Worm (Caenorhabditis elegans) whole organism, mixed stage, embryonic: ENCODE measurements around the gene tbck-1.

ENCODE experiments used
- M03D4.4 ChIP-seq: sonication (generic microtip); optimal IDR thresholded peaks from 2 replicates; lab custom pipeline; 2017; ENCODE audit warnings: mild to moderate bottlenecking, missing genetic modification characterization, missing compliant biosample characterization
- bed-3 ChIP-seq: fragments of 200-800 bp; sonication (Bioruptor generic); optimal IDR thresholded peaks from 3 replicates; lab custom pipeline; 2018; ENCODE audit warnings: mild to moderate bottlenecking, missing genetic modification characterization, moderate library complexity, missing compliant biosample characterization
- blmp-1 ChIP-seq: fragments of 150-350 bp; optimal IDR thresholded peaks from 2 replicates; lab custom pipeline; 2014; ENCODE audit warnings: missing biosample characterization, missing genetic modification characterization
- ceh-39 ChIP-seq: fragments of 150-350 bp; optimal IDR thresholded peaks from 2 replicates; lab custom pipeline; 2014; ENCODE audit warnings: missing biosample characterization, missing genetic modification characterization
- ceh-83 ChIP-seq: fragments of 200-800 bp; sonication (Bioruptor generic); optimal IDR thresholded peaks from 2 replicates; lab custom pipeline; 2018; ENCODE audit warnings: mild to moderate bottlenecking, missing genetic modification characterization, missing compliant biosample characterization
- ces-1 ChIP-seq: fragments of 150-350 bp; optimal IDR thresholded peaks from 2 replicates; lab custom pipeline; 2014; ENCODE audit warnings: missing biosample characterization, missing genetic modification reagents, missing genetic modification characterization
- cnd-1 ChIP-seq: fragments of 200-800 bp; sonication (Bioruptor generic); optimal IDR thresholded peaks from 2 replicates; lab custom pipeline; 2018; ENCODE audit warnings: mild to moderate bottlenecking, missing genetic modification characterization, missing compliant biosample characterization
- drap-1 ChIP-seq: fragments of 200-800 bp; sonication (Bioruptor generic); optimal IDR thresholded peaks from 3 replicates; lab custom pipeline; 2018; ENCODE audit warnings: mild to moderate bottlenecking, missing genetic modification characterization, missing compliant biosample characterization
- ham-2 ChIP-seq: fragments of 200-800 bp; sonication (Bioruptor generic); optimal IDR thresholded peaks from 2 replicates; lab custom pipeline; 2018; ENCODE audit warnings: mild to moderate bottlenecking, missing genetic modification characterization, missing compliant biosample characterization
- hlh-1 ChIP-seq: fragments of 150-350 bp; optimal IDR thresholded peaks from 2 replicates; lab custom pipeline; 2014; ENCODE audit warnings: missing biosample characterization, missing genetic modification reagents, missing genetic modification characterization
- lin-13 ChIP-seq: fragments of 150-350 bp; optimal IDR thresholded peaks from 2 replicates; lab custom pipeline; 2014; ENCODE audit warnings: missing biosample characterization, missing genetic modification characterization
- lin-32 ChIP-seq: fragments of 200-800 bp; sonication (Bioruptor generic); optimal IDR thresholded peaks from 2 replicates; lab custom pipeline; 2018; ENCODE audit warnings: mild to moderate bottlenecking, missing genetic modification characterization, missing compliant biosample characterization
- lsy-2 ChIP-seq: fragments of 150-350 bp; optimal IDR thresholded peaks from 2 replicates; lab custom pipeline; 2014; ENCODE audit warnings: missing biosample characterization, missing genetic modification characterization
- mab-5 ChIP-seq: fragments of 150-350 bp; optimal IDR thresholded peaks from 2 replicates; lab custom pipeline; 2014; ENCODE audit warnings: missing biosample characterization, missing genetic modification characterization
- mls-2 ChIP-seq: sonication (generic microtip); optimal IDR thresholded peaks from 2 replicates; lab custom pipeline; 2016; ENCODE audit warnings: mild to moderate bottlenecking, missing genetic modification characterization, moderate library complexity, missing compliant biosample characterization
- nhr-12 ChIP-seq: fragments of 150-350 bp; optimal IDR thresholded peaks from 2 replicates; lab custom pipeline; 2014; ENCODE audit warnings: missing biosample characterization, missing genetic modification characterization
- nhr-2 ChIP-seq: fragments of 150-350 bp; optimal IDR thresholded peaks from 2 replicates; lab custom pipeline; 2014; ENCODE audit warnings: missing biosample characterization, missing genetic modification characterization
- nhr-237 ChIP-seq: fragments of 150-350 bp; optimal IDR thresholded peaks from 2 replicates; lab custom pipeline; 2014; ENCODE audit warnings: missing biosample characterization, missing genetic modification characterization
- nhr-28 ChIP-seq: fragments of 150-350 bp; optimal IDR thresholded peaks from 2 replicates; lab custom pipeline; 2014; ENCODE audit warnings: missing biosample characterization, missing genetic modification characterization
- nhr-76 ChIP-seq: sonication (generic microtip); optimal IDR thresholded peaks from 2 replicates; lab custom pipeline; 2017; ENCODE audit warnings: missing biosample characterization, missing genetic modification characterization
- pha-4 ChIP-seq: fragments of 150-350 bp; optimal IDR thresholded peaks from 2 replicates; lab custom pipeline; 2018; ENCODE audit warnings: missing biosample characterization, missing genetic modification reagents, missing genetic modification characterization
- sem-2 ChIP-seq: fragments of 200-800 bp; sonication (Bioruptor generic); optimal IDR thresholded peaks from 2 replicates; lab custom pipeline; 2018; ENCODE audit warnings: mild to moderate bottlenecking, missing genetic modification characterization, missing compliant biosample characterization
- snpc-4 ChIP-seq: fragments of 150-350 bp; optimal IDR thresholded peaks from 2 replicates; lab custom pipeline; 2014; ENCODE audit warnings: missing biosample characterization, missing genetic modification characterization
- sptf-1 ChIP-seq: sonication (generic microtip); optimal IDR thresholded peaks from 2 replicates; lab custom pipeline; 2017; ENCODE audit warnings: mild to moderate bottlenecking, missing genetic modification characterization, moderate library complexity, missing compliant biosample characterization
- tbx-8 ChIP-seq: fragments of 200-800 bp; sonication (Bioruptor generic); optimal IDR thresholded peaks from 2 replicates; lab custom pipeline; 2018; ENCODE audit warnings: mild to moderate bottlenecking, missing genetic modification characterization, moderate library complexity, missing compliant biosample characterization
- unc-120 ChIP-seq: sonication (generic microtip); optimal IDR thresholded peaks from 2 replicates; lab custom pipeline; 2017; ENCODE audit warnings: missing genetic modification characterization, missing compliant biosample characterization; ENCODE audit not compliant: poor library complexity, severe bottlenecking
- unc-39 ChIP-seq: fragments of 150-350 bp; optimal IDR thresholded peaks from 2 replicates; lab custom pipeline; 2014; ENCODE audit warnings: missing biosample characterization, missing genetic modification characterization
- unc-62 ChIP-seq: fragments of 150-350 bp; optimal IDR thresholded peaks from 2 replicates; lab custom pipeline; 2014; ENCODE audit warnings: missing biosample characterization, missing genetic modification reagents, missing genetic modification characterization
- zip-8 ChIP-seq: fragments of 150-350 bp; optimal IDR thresholded peaks from 2 replicates; lab custom pipeline; 2014; ENCODE audit warnings: missing biosample characterization, missing genetic modification characterization

Gene tbck-1

ce11 chrII:4800524-4800923 lies 27.8 kb upstream of the tbck-1 start:
- TF ChIP-seq nhr-12 (no peak), ceh-39 (tag; lab: Kevin White, UChicago) (no peak), nhr-2 (tag; lab: Kevin White, UChicago) (no peak), lin-32 (GFP tag; lab: Kevin White, UChicago) (no peak), ham-2 (GFP tag; lab: Kevin White, UChicago) (no peak), bed-3 (GFP tag; lab: Kevin White, UChicago) (no peak), tbx-8 (GFP tag; lab: Kevin White, UChicago) (no peak)

DNA sequence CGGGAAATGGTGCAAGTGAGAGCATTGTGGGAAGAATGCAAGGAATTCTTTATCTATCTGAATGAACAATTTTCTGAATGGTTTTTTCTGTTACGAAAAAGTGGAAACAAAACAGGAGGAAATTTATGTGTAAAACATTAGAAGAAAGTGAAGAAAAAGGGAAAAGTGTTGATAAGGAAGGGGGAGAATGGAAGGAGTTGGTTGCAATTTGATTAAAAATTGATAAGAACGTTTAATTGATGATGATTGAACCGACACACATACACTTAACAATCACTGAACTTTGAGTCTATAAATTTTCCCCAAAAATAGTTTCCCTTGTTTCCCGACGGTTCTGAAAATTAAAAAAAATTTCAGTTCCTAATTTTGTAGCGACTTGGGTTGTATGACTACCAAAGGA lies 25.4 kb upstream of the tbck-1 start:
- no peak for TF ChIP-seq sem-2
- no peak for TF ChIP-seq tbx-8 (GFP tag; lab: Kevin White, UChicago)
- TF ChIP-seq lin-32 (GFP tag; lab: Kevin White, UChicago) = no peak
- TF ChIP-seq M03D4.4 (tag; lab: Kevin White, UChicago) = no peak
- no peak for TF ChIP-seq mab-5 (tag; lab: Kevin White, UChicago)
- no peak for TF ChIP-seq mls-2
- TF ChIP-seq ces-1 (GFP tag; lab: Kevin White, UChicago) = no peak
- no peak for TF ChIP-seq sptf-1 (tag; lab: Kevin White, UChicago)
- TF ChIP-seq ceh-83 (GFP tag; lab: Kevin White, UChicago) = no peak
- TF ChIP-seq nhr-237 (tag; lab: Kevin White, UChicago) = no peak
- TF ChIP-seq snpc-4 (tag; lab: Kevin White, UChicago) = no peak
- no peak for TF ChIP-seq bed-3 (GFP tag; lab: Kevin White, UChicago)
- no peak for TF ChIP-seq drap-1 (GFP tag; lab: Kevin White, UChicago)
- no peak for TF ChIP-seq nhr-12
- TF ChIP-seq ceh-39 (tag; lab: Kevin White, UChicago) = no peak
- TF ChIP-seq cnd-1 (tag; lab: Kevin White, UChicago) = no peak
- no peak for TF ChIP-seq blmp-1 (tag; lab: Kevin White, UChicago)
- TF ChIP-seq nhr-28 = no peak

DNA sequence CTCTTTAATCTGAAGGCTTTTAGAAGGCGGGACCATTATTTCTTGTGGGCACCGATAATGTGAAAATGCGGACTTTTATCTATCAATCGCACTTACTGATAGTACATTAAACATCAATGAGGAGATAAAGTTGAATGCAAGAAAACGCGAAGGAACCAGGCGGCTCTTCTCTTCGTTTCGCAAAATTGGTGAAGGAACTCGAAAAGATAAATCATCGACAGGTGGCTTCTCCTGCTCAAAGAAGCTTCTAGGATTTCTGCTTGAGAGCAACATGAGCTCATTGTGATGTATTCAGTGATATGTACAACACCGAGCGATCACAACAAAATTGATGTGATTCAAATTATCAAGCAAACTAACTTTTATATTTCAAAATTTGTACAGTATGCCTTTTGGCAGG lies 22.6 kb upstream of the tbck-1 start:
- TF ChIP-seq unc-120 (tag; lab: Kevin White, UChicago) (peak; percentile 78), unc-39 (tag; lab: Kevin White, UChicago) (no peak), unc-62 (GFP tag; lab: Kevin White, UChicago) (peak; percentile 81), hlh-1 (tag; lab: Kevin White, UChicago) (peak; percentile 66), ham-2 (GFP tag; lab: Kevin White, UChicago) (no peak), lin-32 (GFP tag; lab: Kevin White, UChicago) (no peak), tbx-8 (GFP tag; lab: Kevin White, UChicago) (no peak)

- TF ChIP-seq nhr-76 (tag; lab: Kevin White, UChicago) = no peak
- TF ChIP-seq lin-13 = no peak
- no peak for TF ChIP-seq snpc-4 (tag; lab: Kevin White, UChicago)
- TF ChIP-seq ces-1 (GFP tag; lab: Kevin White, UChicago) = peak; percentile 12
Observed at ce11 chrII:4806261-4806660, 22.1 kb upstream of the tbck-1 start.

- no peak for TF ChIP-seq blmp-1 (tag; lab: Kevin White, UChicago)
- no peak for TF ChIP-seq mls-2
- TF ChIP-seq hlh-1 (tag; lab: Kevin White, UChicago) = peak; percentile 27
- no peak for TF ChIP-seq unc-39 (tag; lab: Kevin White, UChicago)
- TF ChIP-seq zip-8 (tag; lab: Kevin White, UChicago) = no peak
Observed at ce11 chrII:4806726-4807125, 21.6 kb upstream of the tbck-1 start.

DNA sequence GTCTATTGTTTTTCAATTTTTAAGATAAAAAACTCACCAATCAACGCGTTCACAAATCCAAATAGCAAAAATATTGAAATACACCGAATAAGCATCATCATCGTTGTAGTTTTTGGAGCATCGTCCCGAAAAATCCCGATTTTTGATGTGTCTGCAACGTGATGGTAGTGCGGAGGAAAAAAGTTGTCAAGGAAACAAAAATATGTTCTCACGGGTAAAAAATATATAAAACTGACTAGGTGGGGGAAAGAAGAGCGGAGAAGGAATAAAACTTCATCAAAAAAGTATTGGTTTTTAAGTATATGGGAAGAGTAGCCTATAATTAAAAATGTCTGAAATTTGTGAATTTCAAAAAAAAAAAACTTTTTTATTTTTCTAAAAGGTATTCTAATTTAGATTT lies 16.4 kb upstream of the tbck-1 start, which contains the start of gene rig-6:
Gene rig-6, minus strand, starts transcription at position 101 of the 400 bp plus-strand sequence.
- TF ChIP-seq bed-3 (GFP tag; lab: Kevin White, UChicago) = no peak
- TF ChIP-seq snpc-4 (tag; lab: Kevin White, UChicago) = no peak

- no peak for TF ChIP-seq unc-62 (GFP tag; lab: Kevin White, UChicago)
- no peak for TF ChIP-seq zip-8 (tag; lab: Kevin White, UChicago)
- TF ChIP-seq cnd-1 (tag; lab: Kevin White, UChicago) = no peak
- no peak for TF ChIP-seq lsy-2
- no peak for TF ChIP-seq tbx-8 (GFP tag; lab: Kevin White, UChicago)
- TF ChIP-seq snpc-4 (tag; lab: Kevin White, UChicago) = no peak
- no peak for TF ChIP-seq nhr-76 (tag; lab: Kevin White, UChicago)
- TF ChIP-seq lin-13 = no peak
- TF ChIP-seq ces-1 (GFP tag; lab: Kevin White, UChicago) = no peak
- no peak for TF ChIP-seq pha-4 (tag; lab: Kevin White, UChicago)
- TF ChIP-seq, all 35 proteins: peak for 0
Observed at ce11 chrII:4815356-4815755, 13.0 kb upstream of the tbck-1 start.
